Fruit fly (Drosophila melanogaster): ENCODE data around the gene CG14518.

Gene CG14518

dm6 chr3R:29039704-29040430, 15.1 kb downstream of the CG14518 start (continued):
- TF ChIP-seq CG17359 (tag; optimal IDR thresholded peaks at IDR 0.05) (peak; percentile 44), CG5180 (GFP tag; optimal IDR thresholded peaks at IDR 0.05) (no peak), cato (GFP tag; optimal IDR thresholded peaks at IDR 0.05; ENCODE audit: borderline replicate concordance) (no peak), Atf3 (GFP tag; optimal IDR thresholded peaks at IDR 0.05) (peak; percentile 19), CG34224 (GFP tag; IDR thresholded peaks at IDR 0.05; ENCODE audit: partially characterized antibody) (peak; percentile 8; the same call in 1 of the 3 replicates), CG4854 (GFP tag; optimal IDR thresholded peaks at IDR 0.05) (no peak), dmrt99B (tag; optimal IDR thresholded peaks at IDR 0.05) (no peak), ind (GFP tag; optimal IDR thresholded peaks at IDR 0.05) (peak; percentile 39), Deaf1 (tag; optimal IDR thresholded peaks at IDR 0.05) (no peak), CG18619 (GFP tag; optimal IDR thresholded peaks at IDR 0.05) (no peak), lbe (GFP tag; optimal IDR thresholded peaks at IDR 0.05) (peak; percentile 10), jumu (GFP tag; optimal IDR thresholded peaks at IDR 0.05) (peak; percentile 25), vfl (GFP tag; optimal IDR thresholded peaks at IDR 0.05) (peak; percentile 43), CG2875 (GFP tag; optimal IDR thresholded peaks at IDR 0.05) (no peak), crol (GFP tag; IDR thresholded peaks at IDR 0.05) (no peak), CG2116 (GFP tag; optimal IDR thresholded peaks at IDR 0.05) (peak; percentile 25), stwl (tag; optimal IDR thresholded peaks at IDR 0.05) (peak; percentile 95), Atf-2 (GFP tag; optimal IDR thresholded peaks at IDR 0.05) (no peak), CG11560 (tag; IDR thresholded peaks at IDR 0.05) (no peak), p53 (GFP tag; optimal IDR thresholded peaks at IDR 0.05) (no peak), zfh1 (GFP tag; IDR thresholded peaks at IDR 0.05) (0 out of 3 replicates have a peak, but pooled peaks have one; percentile 50), CG7928 (GFP tag; optimal IDR thresholded peaks at IDR 0.05) (no peak), danr (GFP tag; IDR thresholded peaks at IDR 0.05) (no peak), CG15514 (GFP tag; optimal IDR thresholded peaks at IDR 0.05) (peak; percentile 56), Sry-β (GFP tag; optimal IDR thresholded peaks at IDR 0.05) (no peak), CG13624 (GFP tag; optimal IDR thresholded peaks at IDR 0.05) (peak; percentile 11), zen2 (GFP tag; IDR thresholded peaks at IDR 0.05; ENCODE audit: partially characterized antibody) (no peak), CG11456 (GFP tag; IDR thresholded peaks at IDR 0.05) (no peak), repo (GFP tag; optimal IDR thresholded peaks at IDR 0.05) (peak; percentile 11), ro (GFP tag; IDR thresholded peaks at IDR 0.05) (no peak), Xbp1 (GFP tag; optimal IDR thresholded peaks at IDR 0.05) (peak; percentile 51), Bteb2 (GFP tag; optimal IDR thresholded peaks at IDR 0.05) (peak; percentile 49), slou (GFP tag; optimal IDR thresholded peaks at IDR 0.05) (no peak), nerfin-1 (tag; optimal IDR thresholded peaks at IDR 0.05) (no peak), Oli (tag; optimal IDR thresholded peaks at IDR 0.05) (no peak), ewg (GFP tag; optimal IDR thresholded peaks at IDR 0.05) (peak; percentile 78), CG17186 (GFP tag; optimal IDR thresholded peaks at IDR 0.05) (peak; percentile 51), Taf1 (GFP tag; IDR thresholded peaks at IDR 0.05) (no peak), inv (GFP tag; IDR thresholded peaks at IDR 0.05; ENCODE audit: partially characterized antibody) (no peak), gcm (GFP tag; optimal IDR thresholded peaks at IDR 0.05) (no peak), Ssrp (tag; optimal IDR thresholded peaks at IDR 0.05) (no peak), ab (GFP tag; optimal IDR thresholded peaks at IDR 0.05) (peak; percentile 26), CG1602 (GFP tag; optimal IDR thresholded peaks at IDR 0.05) (no peak), sob (GFP tag; IDR thresholded peaks at IDR 0.05) (peak; percentile 59; the same call in 1 of the 2 replicates), Med (GFP tag) (peak; percentile 90), luna (GFP tag; optimal IDR thresholded peaks at IDR 0.05) (no peak), Hmx (GFP tag; optimal IDR thresholded peaks at IDR 0.05) (peak; percentile 16), oc (tag; optimal IDR thresholded peaks at IDR 0.05) (no peak), Nf-YA (GFP tag; IDR thresholded peaks at IDR 0.05) (no peak)

Data from whole organism, embryonic.